Fruit fly (Drosophila melanogaster): ENCODE data around the gene Bicra.
A peak's percentile ranks its signal among the peaks of the same experiment; 100 is the strongest.

Gene Bicra

DNA sequence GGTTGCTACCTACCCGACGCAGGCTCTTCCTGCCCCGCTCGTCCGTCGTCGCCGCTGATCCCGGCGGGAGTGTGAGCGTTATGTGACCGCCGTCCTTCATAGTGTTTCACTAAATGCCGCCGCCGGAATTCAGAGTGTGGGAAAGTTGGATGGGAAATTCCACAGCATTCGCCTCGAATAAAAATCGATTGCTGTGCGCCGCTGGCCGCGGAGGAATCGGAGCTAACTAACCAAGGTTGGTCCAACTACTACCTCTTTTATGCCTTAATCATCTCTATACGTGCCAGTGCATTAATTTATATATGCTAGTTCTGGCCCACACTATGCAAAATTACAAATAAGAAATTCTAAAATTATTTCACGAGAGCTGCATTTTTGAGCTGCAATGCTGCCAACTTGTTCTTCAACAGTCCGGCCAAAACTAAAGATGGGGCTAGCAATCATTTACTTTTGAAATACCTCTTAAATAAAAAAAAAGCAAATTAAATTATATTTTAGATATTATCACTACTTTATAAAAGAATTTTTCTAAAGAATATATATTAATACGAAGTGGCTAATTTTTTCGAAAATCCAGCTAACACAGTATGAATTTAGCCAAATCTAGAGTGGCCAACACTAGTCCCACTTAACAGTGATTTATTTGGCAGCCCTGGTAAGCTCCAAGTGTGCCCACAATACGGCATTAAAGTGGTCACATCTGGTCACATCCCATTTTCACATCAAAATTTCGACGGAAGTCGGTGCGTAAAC is 49.7 kb downstream of the Bicra start, which contains the start of the genes alpha-Man-Ib and Pdhb:
Gene alpha-Man-Ib, minus strand, starts transcription at position 425 of the 753 bp plus-strand sequence.
Gene Pdhb, plus strand, starts transcription at position 674 of the 753 bp plus-strand sequence.
- TF ChIP-seq CG15710 (tag; optimal IDR thresholded peaks at IDR 0.05) (peak; percentile 69), CG14655 (GFP tag; optimal IDR thresholded peaks at IDR 0.05) (no peak), rn (GFP tag; IDR thresholded peaks at IDR 0.05) (peak; percentile 61), CG8301 (tag; optimal IDR thresholded peaks at IDR 0.05) (no peak), CG10348 (GFP tag; IDR thresholded peaks at IDR 0.05) (peak; percentile 47; the same call in 1 of the 2 replicates), EcR (GFP tag; optimal IDR thresholded peaks at IDR 0.05) (no peak), CG4496 (GFP tag; IDR thresholded peaks at IDR 0.05) (0 out of 3 replicates have a peak, but pooled peaks have one; percentile 62), CG8159 (tag; optimal IDR thresholded peaks at IDR 0.05) (no peak), Ets98B (GFP tag; IDR thresholded peaks at IDR 0.05) (peak; percentile 29; the same call in 1 of the 2 replicates), Pif1A (GFP tag; optimal IDR thresholded peaks at IDR 0.05) (no peak), CG34367 (tag; optimal IDR thresholded peaks at IDR 0.05) (no peak), Pif1B (GFP tag; optimal IDR thresholded peaks at IDR 0.05) (no peak), CG9948 (tag; optimal IDR thresholded peaks at IDR 0.05) (no peak), fd96Ca (GFP tag; IDR thresholded peaks at IDR 0.05) (no peak; the same call in 1 of the 3 replicates), CG32121 (GFP tag; IDR thresholded peaks at IDR 0.05) (no peak; the same call in 1 of the 2 replicates), gl (tag; optimal IDR thresholded peaks at IDR 0.05) (no peak), Snoo (tag; optimal IDR thresholded peaks at IDR 0.05) (peak; percentile 55), D1 (tag; optimal IDR thresholded peaks at IDR 0.05) (no peak), CG17806 (tag; optimal IDR thresholded peaks at IDR 0.05) (peak; percentile 55), CG13204 (GFP tag; optimal IDR thresholded peaks at IDR 0.05) (no peak), CG12605 (GFP tag; IDR thresholded peaks at IDR 0.05) (peak; percentile 13; the same call in 1 of the 2 replicates)

DNA sequence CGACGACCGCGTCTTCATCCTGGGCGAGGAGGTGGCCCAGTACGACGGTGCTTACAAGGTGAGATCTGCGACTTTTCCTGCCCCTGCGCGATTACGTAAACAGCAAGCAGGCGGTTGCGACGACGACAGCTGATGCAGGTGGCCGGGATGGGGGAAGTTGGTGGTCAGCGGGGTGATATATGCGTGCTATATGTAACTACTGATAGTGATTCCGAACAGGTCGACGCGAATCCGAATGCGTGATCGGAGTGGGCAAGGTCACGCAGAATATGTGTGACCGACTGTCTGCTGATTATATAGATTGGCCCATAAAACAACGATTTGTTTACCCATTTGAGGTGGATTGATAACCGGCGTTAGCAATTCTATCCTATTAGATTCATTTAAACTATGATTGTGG is 50.6 kb downstream of the Bicra start:
- TF ChIP-seq EcR (GFP tag; optimal IDR thresholded peaks at IDR 0.05) = no peak
- no peak for TF ChIP-seq fd96Ca (GFP tag; IDR thresholded peaks at IDR 0.05)
- TF ChIP-seq Snoo (tag; optimal IDR thresholded peaks at IDR 0.05) = no peak
- no peak for TF ChIP-seq Pif1A (GFP tag; optimal IDR thresholded peaks at IDR 0.05)
- TF ChIP-seq gl (tag; optimal IDR thresholded peaks at IDR 0.05) = no peak
- no peak for TF ChIP-seq CG10348 (GFP tag; IDR thresholded peaks at IDR 0.05)
- no peak for TF ChIP-seq CG15710 (tag; optimal IDR thresholded peaks at IDR 0.05)
- no peak for TF ChIP-seq CG4496 (GFP tag; IDR thresholded peaks at IDR 0.05)
- no peak for TF ChIP-seq CG13204 (GFP tag; optimal IDR thresholded peaks at IDR 0.05)
- TF ChIP-seq Ets98B (GFP tag; IDR thresholded peaks at IDR 0.05) = no peak

DNA sequence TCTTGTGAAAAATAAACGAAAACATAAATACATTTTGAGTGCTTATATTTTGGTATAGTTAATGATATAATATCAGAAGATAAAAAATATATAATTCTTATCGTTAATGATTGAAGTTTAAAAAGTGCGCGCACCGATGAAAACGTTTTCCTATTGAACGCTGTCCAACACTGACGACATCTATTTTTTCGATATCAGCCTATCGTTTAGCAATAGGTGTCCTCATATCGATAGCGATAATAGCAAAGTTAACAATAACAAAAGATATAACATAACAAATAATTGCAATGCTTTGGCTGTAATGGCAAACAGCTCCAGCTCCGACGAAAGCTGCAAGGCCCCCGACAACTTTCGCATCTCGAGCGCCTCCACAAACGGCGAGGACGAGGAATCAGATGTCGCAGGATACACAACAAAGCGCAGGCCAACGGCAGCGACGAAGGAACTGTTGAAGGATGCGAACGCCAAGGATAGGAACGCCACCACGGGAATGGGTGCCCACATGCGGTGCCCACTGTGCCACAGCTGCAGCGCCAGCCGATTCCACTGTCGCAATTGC is 53.4 kb downstream of the Bicra start, which contains the start of gene Atg14:
Gene Atg14, plus strand, starts transcription at position 225 of the 559 bp plus-strand sequence.
- TF ChIP-seq CG4496 (GFP tag; IDR thresholded peaks at IDR 0.05) (no peak), Snoo (tag; optimal IDR thresholded peaks at IDR 0.05) (peak; percentile 2), CG8159 (tag; optimal IDR thresholded peaks at IDR 0.05) (no peak), CG17806 (tag; optimal IDR thresholded peaks at IDR 0.05) (no peak), EcR (GFP tag; optimal IDR thresholded peaks at IDR 0.05) (peak; percentile 6)

DNA sequence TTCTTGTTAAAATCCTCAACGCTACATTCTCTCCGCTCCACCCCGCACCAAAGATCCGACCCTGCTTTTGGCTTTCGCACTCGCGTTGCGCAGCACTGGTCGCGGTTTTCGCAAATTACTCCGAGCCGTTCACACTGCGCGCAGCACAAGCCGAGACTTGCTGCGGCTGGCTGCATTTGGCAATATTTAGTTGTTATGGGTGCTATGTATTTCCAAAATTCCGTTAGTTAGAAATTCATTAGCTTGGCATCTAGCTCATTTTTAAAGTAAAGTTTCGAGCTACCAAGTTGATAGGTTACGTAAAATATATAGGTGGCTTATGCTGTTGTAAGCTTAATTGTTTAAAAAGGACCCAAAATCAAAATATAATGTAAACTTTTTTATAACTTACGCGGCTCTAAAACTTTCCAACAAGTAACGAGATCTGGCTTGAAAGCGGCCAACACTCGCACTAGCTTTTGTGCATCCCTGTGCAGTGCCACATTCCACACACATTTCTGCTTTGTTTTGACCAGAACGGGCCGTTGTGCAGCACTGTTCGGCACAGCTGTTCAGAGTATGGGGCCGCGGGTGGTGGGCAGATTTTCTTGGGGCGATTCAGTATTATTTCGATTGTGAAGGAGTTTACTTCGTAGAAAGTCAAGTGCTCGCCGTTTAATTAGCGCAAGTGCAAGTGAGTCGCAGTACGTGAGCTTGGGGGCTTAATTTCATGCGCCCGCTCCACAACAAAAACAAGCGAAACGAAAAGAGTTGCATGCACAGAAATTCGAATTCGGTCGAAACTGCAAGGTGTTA is 60.2 kb downstream of the Bicra start, which contains the start of the genes yem and Ctl2:
Gene yem, minus strand, starts transcription at position 63 of the 795 bp plus-strand sequence.
Gene Ctl2, plus strand, starts transcription at position 554 of the 795 bp plus-strand sequence.
- TF ChIP-seq CG15710 (tag; optimal IDR thresholded peaks at IDR 0.05) (peak; percentile 54), D1 (tag; optimal IDR thresholded peaks at IDR 0.05) (no peak), Ets98B (GFP tag; IDR thresholded peaks at IDR 0.05) (peak; percentile 36), Snoo (tag; optimal IDR thresholded peaks at IDR 0.05) (peak; percentile 22), CG10348 (GFP tag; IDR thresholded peaks at IDR 0.05) (no peak), rn (GFP tag; IDR thresholded peaks at IDR 0.05) (peak; percentile 20; the same call in 1 of the 2 replicates), CG17806 (tag; optimal IDR thresholded peaks at IDR 0.05) (peak; percentile 40), CG8159 (tag; optimal IDR thresholded peaks at IDR 0.05) (peak; percentile 62), CG9948 (tag; optimal IDR thresholded peaks at IDR 0.05) (peak; percentile 46), CG8301 (tag; optimal IDR thresholded peaks at IDR 0.05) (no peak), CG13204 (GFP tag; optimal IDR thresholded peaks at IDR 0.05) (no peak), CG4496 (GFP tag; IDR thresholded peaks at IDR 0.05) (peak; percentile 45), fd96Ca (GFP tag; IDR thresholded peaks at IDR 0.05) (peak; percentile 65), CG34367 (tag; optimal IDR thresholded peaks at IDR 0.05) (peak; percentile 17), Pif1B (GFP tag; optimal IDR thresholded peaks at IDR 0.05) (peak; percentile 52)

DNA sequence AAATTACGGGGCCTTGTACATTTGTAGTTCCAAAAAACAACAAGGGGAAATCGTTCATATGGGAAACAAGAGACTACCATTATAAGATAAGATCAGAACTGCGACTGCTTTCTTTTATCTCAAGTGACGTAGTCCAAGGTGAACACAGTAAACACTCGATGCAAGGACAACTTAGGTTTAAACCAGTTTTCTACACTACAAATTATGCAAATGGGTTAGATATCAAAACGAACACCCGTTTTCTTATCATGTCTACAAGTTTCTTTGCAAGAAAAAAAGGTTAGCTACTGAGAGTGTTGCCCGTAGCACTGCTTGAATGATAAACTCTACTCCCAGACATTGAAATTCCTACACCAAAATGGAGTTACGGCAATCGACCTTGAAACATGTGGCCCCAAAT is 61.3 kb downstream of the Bicra start:
- TF ChIP-seq EcR (GFP tag; optimal IDR thresholded peaks at IDR 0.05) (no peak), CG13204 (GFP tag; optimal IDR thresholded peaks at IDR 0.05) (no peak), D1 (tag; optimal IDR thresholded peaks at IDR 0.05) (no peak), CG10348 (GFP tag; IDR thresholded peaks at IDR 0.05) (no peak), Pif1B (GFP tag; optimal IDR thresholded peaks at IDR 0.05) (peak; percentile 67), CG12605 (GFP tag; IDR thresholded peaks at IDR 0.05) (peak; percentile 63), fd96Ca (GFP tag; IDR thresholded peaks at IDR 0.05) (peak; percentile 83), Ets98B (GFP tag; IDR thresholded peaks at IDR 0.05) (peak; percentile 69), CG17806 (tag; optimal IDR thresholded peaks at IDR 0.05) (peak; percentile 68), CG8159 (tag; optimal IDR thresholded peaks at IDR 0.05) (peak; percentile 72), CG4496 (GFP tag; IDR thresholded peaks at IDR 0.05) (peak; percentile 76), gl (tag; optimal IDR thresholded peaks at IDR 0.05) (peak; percentile 12), CG14655 (GFP tag; optimal IDR thresholded peaks at IDR 0.05) (no peak), rn (GFP tag; IDR thresholded peaks at IDR 0.05) (peak; percentile 48), CG15710 (tag; optimal IDR thresholded peaks at IDR 0.05) (peak; percentile 78), CG8301 (tag; optimal IDR thresholded peaks at IDR 0.05) (peak; percentile 40), Pif1A (GFP tag; optimal IDR thresholded peaks at IDR 0.05) (peak; percentile 77), CG9948 (tag; optimal IDR thresholded peaks at IDR 0.05) (peak; percentile 53), CG34367 (tag; optimal IDR thresholded peaks at IDR 0.05) (peak; percentile 71), CG32121 (GFP tag; IDR thresholded peaks at IDR 0.05) (peak; percentile 63), Snoo (tag; optimal IDR thresholded peaks at IDR 0.05) (peak; percentile 84)
